Worm (Caenorhabditis elegans) whole organism, L3 larva: Measurements from ENCODE around the gene zyg-1.

ENCODE experiments used
- R02D3.7 ChIP-seq: fragments of 150-350 bp; optimal IDR thresholded peaks from 2 replicates; lab custom pipeline; 2014; ENCODE audit warnings: missing biosample characterization, missing genetic modification characterization
- ZK546.5 ChIP-seq: sonication (generic microtip); optimal IDR thresholded peaks from 2 replicates; lab custom pipeline; 2017; ENCODE audit warnings: missing biosample characterization, missing genetic modification characterization
- aly-2 ChIP-seq: fragments of 150-350 bp; optimal IDR thresholded peaks from 2 replicates; lab custom pipeline; 2014; ENCODE audit warnings: missing biosample characterization, missing genetic modification characterization
- ama-1 ChIP-seq: fragments of 150-350 bp; optimal IDR thresholded peaks from 2 replicates; lab custom pipeline; 2018
- ceh-16 ChIP-seq: sonication (generic microtip); optimal IDR thresholded peaks from 2 replicates; lab custom pipeline; 2017; ENCODE audit warnings: missing biosample characterization, missing genetic modification characterization
- ceh-28 ChIP-seq: fragments of 150-350 bp; optimal IDR thresholded peaks from 2 replicates; lab custom pipeline; 2014; ENCODE audit warnings: missing biosample characterization, missing genetic modification reagents, missing genetic modification characterization
- ceh-82 ChIP-seq: fragments of 150-350 bp; optimal IDR thresholded peaks from 2 replicates; lab custom pipeline; 2014; ENCODE audit warnings: missing biosample characterization, missing genetic modification characterization
- ceh-9 ChIP-seq: sonication (generic microtip); optimal IDR thresholded peaks from 2 replicates; lab custom pipeline; 2018; ENCODE audit warnings: missing biosample characterization, missing genetic modification characterization
- daf-12 ChIP-seq: fragments of 150-350 bp; optimal IDR thresholded peaks from 2 replicates; lab custom pipeline; 2014; ENCODE audit warnings: missing biosample characterization, missing genetic modification reagents, missing genetic modification characterization
- egl-27 ChIP-seq: sonication (generic microtip); optimal IDR thresholded peaks from 4 replicates; lab custom pipeline; 2017; ENCODE audit warnings: missing biosample characterization, missing genetic modification reagents, missing genetic modification characterization
- egl-5 ChIP-seq: fragments of 150-350 bp; optimal IDR thresholded peaks from 2 replicates; lab custom pipeline; 2017; ENCODE audit warnings: missing biosample characterization, missing genetic modification reagents, missing genetic modification characterization, inconsistent platforms
- elt-1 ChIP-seq: fragments of 150-350 bp; optimal IDR thresholded peaks from 2 replicates; lab custom pipeline; 2014; ENCODE audit warnings: missing biosample characterization, missing genetic modification characterization
- elt-2 ChIP-seq: sonication (generic microtip); optimal IDR thresholded peaks from 2 replicates; lab custom pipeline; 2016; ENCODE audit warnings: missing genetic modification reagents, mild to moderate bottlenecking, missing genetic modification characterization, missing compliant biosample characterization
- eor-1 ChIP-seq, 2 experiments: fragments of 150-350 bp; optimal IDR thresholded peaks; 2 replicates each; lab custom pipeline; 2014 to 2018; ENCODE audit warnings: missing biosample characterization in 2 of 2, missing genetic modification characterization in 2 of 2
- fkh-10 ChIP-seq: sonication (generic microtip); optimal IDR thresholded peaks from 2 replicates; lab custom pipeline; 2017; ENCODE audit warnings: missing biosample characterization, missing genetic modification reagents, missing genetic modification characterization
- fkh-2 ChIP-seq: fragments of 150-350 bp; optimal IDR thresholded peaks from 2 replicates; lab custom pipeline; 2014; ENCODE audit warnings: missing biosample characterization, missing genetic modification reagents, missing genetic modification characterization
- fos-1 ChIP-seq: fragments of 150-350 bp; optimal IDR thresholded peaks from 2 replicates; lab custom pipeline; 2014; ENCODE audit warnings: missing biosample characterization, missing genetic modification characterization
- hmg-11 ChIP-seq: sonication (generic microtip); optimal IDR thresholded peaks from 2 replicates; lab custom pipeline; 2016; ENCODE audit warnings: missing genetic modification characterization, missing compliant biosample characterization
- jun-1 ChIP-seq: fragments of 150-350 bp; optimal IDR thresholded peaks from 2 replicates; lab custom pipeline; 2014; ENCODE audit warnings: missing biosample characterization, missing genetic modification reagents, missing genetic modification characterization
- lin-15B ChIP-seq: fragments of 150-350 bp; optimal IDR thresholded peaks from 2 replicates; lab custom pipeline; 2014; ENCODE audit warnings: missing biosample characterization, missing genetic modification characterization
- lin-39 ChIP-seq: fragments of 150-350 bp; optimal IDR thresholded peaks from 2 replicates; lab custom pipeline; 2018; ENCODE audit warnings: missing biosample characterization, missing genetic modification reagents, missing genetic modification characterization
- lsy-12 ChIP-seq: sonication (generic microtip); optimal IDR thresholded peaks from 2 replicates; lab custom pipeline; 2016; ENCODE audit warnings: mild to moderate bottlenecking, missing genetic modification characterization, missing compliant biosample characterization
- mdl-1 ChIP-seq: fragments of 150-350 bp; optimal IDR thresholded peaks from 2 replicates; lab custom pipeline; 2014; ENCODE audit warnings: missing biosample characterization, missing genetic modification characterization
- mml-1 ChIP-seq: fragments of 150-350 bp; sonication (generic microtip); optimal IDR thresholded peaks from 3 replicates; lab custom pipeline; 2014; ENCODE audit warnings: missing biosample characterization, missing genetic modification characterization
- nhr-12 ChIP-seq: fragments of 150-350 bp; optimal IDR thresholded peaks from 2 replicates; lab custom pipeline; 2014; ENCODE audit warnings: missing biosample characterization, missing genetic modification characterization
- nhr-23 ChIP-seq: fragments of 150-350 bp; optimal IDR thresholded peaks from 2 replicates; lab custom pipeline; 2014; ENCODE audit warnings: missing biosample characterization, missing genetic modification reagents, missing genetic modification characterization
- nhr-237 ChIP-seq: fragments of 150-350 bp; optimal IDR thresholded peaks from 2 replicates; lab custom pipeline; 2014; ENCODE audit warnings: missing biosample characterization, missing genetic modification characterization
- nhr-43 ChIP-seq: sonication (generic microtip); optimal IDR thresholded peaks from 2 replicates; lab custom pipeline; 2016; ENCODE audit warnings: mild to moderate bottlenecking, missing genetic modification characterization, missing compliant biosample characterization; ENCODE audit not compliant: poor library complexity, severe bottlenecking
- nhr-77 ChIP-seq: fragments of 150-350 bp; optimal IDR thresholded peaks from 2 replicates; lab custom pipeline; 2014; ENCODE audit warnings: missing biosample characterization, missing genetic modification characterization
- pqm-1 ChIP-seq: fragments of 150-350 bp; optimal IDR thresholded peaks from 2 replicates; lab custom pipeline; 2017; ENCODE audit warnings: missing biosample characterization, missing genetic modification characterization, inconsistent platforms
- sea-2 ChIP-seq: fragments of 150-350 bp; sonication (generic microtip); optimal IDR thresholded peaks from 4 replicates; lab custom pipeline; 2014; ENCODE audit warnings: missing biosample characterization, missing genetic modification reagents, missing genetic modification characterization
- snpc-4 ChIP-seq: fragments of 150-350 bp; optimal IDR thresholded peaks from 2 replicates; lab custom pipeline; 2014; ENCODE audit warnings: missing biosample characterization, missing genetic modification characterization
- tbx-2 ChIP-seq: sonication (generic microtip); optimal IDR thresholded peaks from 2 replicates; lab custom pipeline; 2016; ENCODE audit warnings: mild to moderate bottlenecking, missing genetic modification characterization, missing compliant biosample characterization
- unc-39 ChIP-seq: sonication (generic microtip); optimal IDR thresholded peaks from 4 replicates; lab custom pipeline; 2017; ENCODE audit warnings: missing biosample characterization, missing genetic modification characterization
- unc-62 ChIP-seq: fragments of 150-350 bp; sonication (generic microtip); optimal IDR thresholded peaks from 4 replicates; lab custom pipeline; 2014; ENCODE audit warnings: missing biosample characterization, missing genetic modification reagents, missing genetic modification characterization
- zag-1 ChIP-seq: fragments of 150-350 bp; optimal IDR thresholded peaks from 2 replicates; lab custom pipeline; 2014; ENCODE audit warnings: missing biosample characterization, missing genetic modification characterization
- ztf-11 ChIP-seq: fragments of 150-350 bp; optimal IDR thresholded peaks from 2 replicates; lab custom pipeline; 2014; ENCODE audit warnings: missing biosample characterization, missing genetic modification characterization

The zyg-1 gene

ce11 chrII:5646942-5647341 lies 2.6 kb upstream of the zyg-1 start, which contains the start of gene F59E12.9:
Gene F59E12.9 (minus strand): TSS chrII:5647042.
- TF ChIP-seq ceh-28 (tag; lab: Kevin White, UChicago) (no peak), ceh-16 (tag; lab: Kevin White, UChicago) (no peak), daf-12 (tag; lab: Kevin White, UChicago) (no peak), lsy-12 (no peak), egl-5 (no peak), R02D3.7 (tag; lab: Kevin White, UChicago) (no peak), mml-1 (tag; lab: Kevin White, UChicago) (no peak), unc-39 (no peak), snpc-4 (tag; lab: Kevin White, UChicago) (no peak), egl-27 (tag; lab: Kevin White, UChicago) (no peak), tbx-2 (tag; lab: Kevin White, UChicago) (no peak), lin-39 (tag; lab: Kevin White, UChicago) (no peak), lin-15B (no peak), nhr-77 (tag; lab: Kevin White, UChicago) (no peak), nhr-23 (tag; lab: Kevin White, UChicago) (no peak), nhr-237 (no peak), aly-2 (tag; lab: Kevin White, UChicago) (no peak), sea-2 (GFP tag; lab: Kevin White, UChicago) (no peak), mdl-1 (tag; lab: Kevin White, UChicago) (no peak)

DNA sequence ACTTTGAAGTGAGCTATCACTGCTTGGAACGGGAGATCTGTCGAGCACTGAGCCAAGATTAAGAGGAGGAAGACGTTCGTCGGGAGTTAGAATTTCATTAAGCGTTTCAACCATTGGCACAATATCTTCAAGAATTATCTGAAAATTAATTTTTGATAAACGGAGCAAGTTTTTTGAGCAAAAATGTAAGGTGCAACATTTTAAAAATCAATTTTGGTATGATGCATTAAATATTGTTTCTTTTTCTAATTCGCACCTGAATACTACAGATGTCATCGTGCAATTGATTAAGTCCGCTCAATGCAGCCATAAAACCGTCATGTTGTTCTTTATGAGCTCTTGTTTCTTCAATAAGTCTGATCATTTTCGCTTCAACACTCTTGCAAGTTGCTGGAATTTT lies 1.3 kb upstream of the zyg-1 start, which contains the start of gene ddl-1:
Gene ddl-1, minus strand, starts transcription at position 101 of the 400 bp plus-strand sequence.
- TF ChIP-seq nhr-12 (tag; lab: Kevin White, UChicago) (no peak), ceh-82 (tag; lab: Kevin White, UChicago) (no peak), zag-1 (tag; lab: Kevin White, UChicago) (no peak), eor-1 (tag; optimal IDR thresholded peaks at IDR 0.05; lab: Kevin White, UChicago) (no peak), ceh-16 (tag; lab: Kevin White, UChicago) (no peak), elt-1 (tag; lab: Kevin White, UChicago) (no peak), pqm-1 (tag; lab: Kevin White, UChicago) (no peak), egl-5 (no peak), nhr-23 (tag; lab: Kevin White, UChicago) (no peak), jun-1 (tag; lab: Kevin White, UChicago) (no peak), daf-12 (tag; lab: Kevin White, UChicago) (no peak), lin-39 (tag; lab: Kevin White, UChicago) (no peak), R02D3.7 (tag; lab: Kevin White, UChicago) (no peak), ZK546.5 (tag; lab: Kevin White, UChicago) (no peak), nhr-237 (no peak), hmg-11 (tag; lab: Kevin White, UChicago) (no peak), ztf-11 (tag; lab: Kevin White, UChicago) (no peak), nhr-77 (tag; lab: Kevin White, UChicago) (no peak), fkh-2 (tag; lab: Kevin White, UChicago) (no peak), aly-2 (tag; lab: Kevin White, UChicago) (no peak)

DNA sequence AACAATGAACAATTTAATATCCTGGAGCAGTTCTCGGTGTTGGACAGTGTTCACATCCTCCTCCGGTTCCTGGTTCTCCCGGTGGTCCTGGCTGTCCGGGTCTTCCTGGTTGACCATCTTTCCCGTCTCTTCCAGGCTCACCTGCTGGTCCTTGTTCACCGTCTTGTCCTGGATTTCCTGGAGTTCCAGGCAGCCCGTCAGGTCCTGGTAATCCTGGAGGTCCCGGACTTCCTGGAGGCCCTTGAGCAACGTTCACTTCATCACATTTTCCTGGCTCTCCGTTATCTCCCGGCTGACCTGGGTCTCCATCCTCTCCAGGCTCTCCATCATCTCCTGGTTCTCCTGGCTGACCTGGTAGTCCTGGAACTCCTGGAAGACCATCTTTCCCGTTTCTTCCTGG lies 1.9 kb downstream of the zyg-1 start:
- no peak for TF ChIP-seq ceh-9 (tag; lab: Kevin White, UChicago)
- no peak for TF ChIP-seq ama-1
- no peak for TF ChIP-seq fkh-10 (GFP tag; lab: Kevin White, UChicago)
- TF ChIP-seq fos-1 (tag; lab: Kevin White, UChicago): no peak
- TF ChIP-seq hmg-11 (tag; lab: Kevin White, UChicago): no peak
- no peak for TF ChIP-seq nhr-43 (tag; lab: Kevin White, UChicago)
- no peak for TF ChIP-seq zag-1 (tag; lab: Kevin White, UChicago)
- TF ChIP-seq egl-5: no peak
- no peak for TF ChIP-seq nhr-77 (tag; lab: Kevin White, UChicago)
- no peak for TF ChIP-seq elt-2 (tag; lab: Kevin White, UChicago)
- no peak for TF ChIP-seq snpc-4 (tag; lab: Kevin White, UChicago)
- no peak for TF ChIP-seq aly-2 (tag; lab: Kevin White, UChicago)
- no peak for TF ChIP-seq fkh-2 (tag; lab: Kevin White, UChicago)
- TF ChIP-seq unc-62 (GFP tag; lab: Kevin White, UChicago): no peak
- no peak for TF ChIP-seq R02D3.7 (tag; lab: Kevin White, UChicago)
- no peak for TF ChIP-seq nhr-237
- TF ChIP-seq, all 47 proteins: peak for 0
